Worm (Caenorhabditis elegans): ENCODE results near the gene C25H3.16.

DNA sequence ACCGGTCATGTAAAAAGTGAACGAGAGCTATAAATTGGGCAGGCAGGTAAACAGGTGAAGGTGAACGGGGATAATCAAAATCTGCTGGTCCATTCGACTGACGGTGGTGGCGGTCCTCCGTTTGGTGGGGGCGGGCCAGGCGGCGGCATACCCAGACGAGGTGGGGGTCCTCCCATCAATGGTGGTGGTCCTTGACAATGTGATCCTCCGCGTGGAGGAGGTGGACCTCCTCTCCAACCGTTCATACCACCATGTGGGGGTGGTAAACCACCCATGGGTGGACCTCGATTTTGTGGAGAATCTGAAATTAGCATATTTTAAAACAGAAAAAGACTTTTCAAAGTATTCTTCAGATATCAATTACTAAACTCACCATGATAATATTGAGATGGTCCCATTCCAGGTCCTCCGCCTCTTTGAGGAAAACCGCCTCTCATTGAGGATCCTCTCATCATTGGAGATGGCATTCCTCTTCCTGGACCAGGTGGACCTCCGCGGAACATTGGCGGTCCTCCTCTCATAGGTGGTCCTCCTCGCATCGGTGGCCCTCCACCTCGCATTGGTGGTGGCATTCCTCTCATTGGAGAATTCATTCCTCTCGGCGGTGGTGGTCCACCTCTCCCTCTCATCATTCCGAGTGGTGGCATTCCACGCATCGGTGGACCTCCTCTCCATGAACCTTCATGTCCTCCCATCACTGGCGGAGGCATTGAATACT lies 25.6 kb upstream of the C25H3.16 start:
- TF ChIP-seq zag-1 (tag; optimal IDR thresholded peaks at IDR 0.05) (no peak), egl-27 (tag; optimal IDR thresholded peaks at IDR 0.05) (no peak)

Data from whole organism, L1 larva.